Worm (Caenorhabditis elegans) whole organism, L3 larva: ENCODE data around the gene casy-1.

Source experiments
- ama-1 ChIP-seq: fragments of 150-350 bp; optimal IDR thresholded peaks from 2 replicates; lab custom pipeline; 2018
- ceh-16 ChIP-seq: sonication (generic microtip); optimal IDR thresholded peaks from 2 replicates; lab custom pipeline; 2017; ENCODE audit warnings: missing biosample characterization, missing genetic modification characterization
- ceh-82 ChIP-seq: fragments of 150-350 bp; optimal IDR thresholded peaks from 2 replicates; lab custom pipeline; 2014; ENCODE audit warnings: missing biosample characterization, missing genetic modification characterization
- lin-39 ChIP-seq: fragments of 150-350 bp; optimal IDR thresholded peaks from 2 replicates; lab custom pipeline; 2018; ENCODE audit warnings: missing biosample characterization, missing genetic modification reagents, missing genetic modification characterization
- nhr-28 ChIP-seq: fragments of 150-350 bp; optimal IDR thresholded peaks from 2 replicates; lab custom pipeline; 2014; ENCODE audit warnings: missing biosample characterization, missing genetic modification characterization
- nhr-77 ChIP-seq: fragments of 150-350 bp; optimal IDR thresholded peaks from 2 replicates; lab custom pipeline; 2014; ENCODE audit warnings: missing biosample characterization, missing genetic modification characterization
- sea-2 ChIP-seq: fragments of 150-350 bp; sonication (generic microtip); optimal IDR thresholded peaks from 4 replicates; lab custom pipeline; 2014; ENCODE audit warnings: missing biosample characterization, missing genetic modification reagents, missing genetic modification characterization
- skn-1 ChIP-seq: fragments of 150-350 bp; optimal IDR thresholded peaks from 2 replicates; lab custom pipeline; 2014; ENCODE audit warnings: missing biosample characterization, missing genetic modification characterization
- snpc-4 ChIP-seq: fragments of 150-350 bp; optimal IDR thresholded peaks from 2 replicates; lab custom pipeline; 2014; ENCODE audit warnings: missing biosample characterization, missing genetic modification characterization

- no peak for TF ChIP-seq ama-1 (lab: Kevin White, UChicago)
- no peak for TF ChIP-seq skn-1
- no peak for TF ChIP-seq ceh-16 (tag; lab: Kevin White, UChicago)
- no peak for TF ChIP-seq snpc-4 (tag; lab: Kevin White, UChicago)
- no peak for TF ChIP-seq sea-2
- no peak for TF ChIP-seq lin-39 (tag; lab: Kevin White, UChicago)
- TF ChIP-seq nhr-77 (tag; lab: Kevin White, UChicago): no peak
- TF ChIP-seq nhr-28: no peak
- TF ChIP-seq ceh-82 (tag; lab: Kevin White, UChicago): no peak
Measured at ce11 chrII:5997257-5997656, 40.8 kb upstream of the casy-1 start, which contains the start of gene ins-5.
